Fruit fly (Drosophila melanogaster) whole organism, embryonic: ENCODE measurements around the gene Ant2.
A peak's percentile ranks its signal among the peaks of the same experiment; 100 is the strongest.

ENCODE experiments used
- BtbVII ChIP-seq: fragments of 200-800 bp; sonication (Bioruptor generic); optimal IDR thresholded peaks from 3 replicates; lab custom pipeline; 2017; ENCODE audit warnings: missing biosample characterization, mild to moderate bottlenecking, missing genetic modification characterization
- CG10209 ChIP-seq: fragments of 200-800 bp; sonication (Bioruptor generic); optimal IDR thresholded peaks from 3 replicates; lab custom pipeline; 2017; ENCODE audit warnings: missing biosample characterization, mild to moderate bottlenecking, missing genetic modification characterization, missing genetic modification reagents
- CG12391 ChIP-seq: fragments of 200-800 bp; sonication (Bioruptor generic); optimal IDR thresholded peaks from 3 replicates; lab custom pipeline; 2018; ENCODE audit warnings: missing biosample characterization, mild to moderate bottlenecking, missing genetic modification characterization, moderate library complexity
- CG13624 ChIP-seq: fragments of 200-800 bp; sonication (Bioruptor generic); optimal IDR thresholded peaks from 2 replicates; lab custom pipeline; 2016; ENCODE audit warnings: missing biosample characterization, missing genetic modification characterization
- CG14441 ChIP-seq: fragments of 200-800 bp; sonication (Bioruptor generic); IDR thresholded peaks from 2 replicates; pipeline ENCODE4 v1.3.6; 2022; ENCODE audit warnings: missing biosample characterization, missing genetic modification characterization
- CG14667 ChIP-seq: fragments of 200-800 bp; sonication (Bioruptor generic); IDR thresholded peaks from 2 replicates; pipeline ENCODE4 v1.3.6; 2022; ENCODE audit warnings: missing biosample characterization, missing genetic modification characterization
- CG1602 ChIP-seq: fragments of 200-800 bp; sonication (Bioruptor generic); optimal IDR thresholded peaks from 3 replicates; lab custom pipeline; 2016; ENCODE audit warnings: missing biosample characterization, missing genetic modification characterization
- CG17328 ChIP-seq: fragments of 200-800 bp; sonication (Bioruptor generic); IDR thresholded peaks from 2 replicates; pipeline ENCODE4 v1.3.6; 2022; ENCODE audit warnings: missing biosample characterization, missing genetic modification characterization
- CG17802 ChIP-seq: fragments of 200-800 bp; sonication (Bioruptor generic); optimal IDR thresholded peaks from 2 replicates; lab custom pipeline; 2018; ENCODE audit warnings: missing biosample characterization, mild to moderate bottlenecking, missing genetic modification characterization, moderate library complexity
- CG3163 ChIP-seq: fragments of 200-800 bp; sonication (Bioruptor generic); optimal IDR thresholded peaks from 3 replicates; lab custom pipeline; 2016; ENCODE audit warnings: missing biosample characterization, missing genetic modification characterization
- CG4282 ChIP-seq: fragments of 200-800 bp; sonication (Bioruptor generic); optimal IDR thresholded peaks from 2 replicates; lab custom pipeline; 2016; ENCODE audit warnings: missing biosample characterization, missing genetic modification characterization
- CG4424 ChIP-seq: fragments of 200-800 bp; sonication (Bioruptor generic); optimal IDR thresholded peaks from 3 replicates; lab custom pipeline; 2016; ENCODE audit warnings: missing biosample characterization, missing genetic modification characterization
- CG5180 ChIP-seq: fragments of 200-800 bp; sonication (Bioruptor generic); optimal IDR thresholded peaks from 3 replicates; lab custom pipeline; 2017; ENCODE audit warnings: missing biosample characterization, missing genetic modification characterization, mild to moderate bottlenecking, moderate library complexity, missing genetic modification reagents
- CG6272 ChIP-seq: fragments of 200-800 bp; sonication (Bioruptor generic); IDR thresholded peaks from 2 replicates; pipeline ENCODE4 v1.3.6; 2022; ENCODE audit warnings: missing biosample characterization, missing genetic modification characterization
- CG6765 ChIP-seq: fragments of 200-800 bp; sonication (Bioruptor generic); optimal IDR thresholded peaks from 3 replicates; lab custom pipeline; 2017; ENCODE audit warnings: missing biosample characterization, mild to moderate bottlenecking, missing genetic modification characterization
- CG6813 ChIP-seq: fragments of 200-800 bp; sonication (Bioruptor generic); optimal IDR thresholded peaks from 2 replicates; lab custom pipeline; 2017; ENCODE audit warnings: missing biosample characterization, missing genetic modification characterization, mild to moderate bottlenecking, moderate library complexity, missing genetic modification reagents
- CG6854 ChIP-seq: fragments of 200-800 bp; sonication (Bioruptor generic); optimal IDR thresholded peaks from 3 replicates; lab custom pipeline; 2017; ENCODE audit warnings: missing biosample characterization, mild to moderate bottlenecking, missing genetic modification characterization
- CG8281 ChIP-seq: fragments of 200-800 bp; sonication (Bioruptor generic); optimal IDR thresholded peaks from 2 replicates; lab custom pipeline; 2018; ENCODE audit warnings: missing biosample characterization, mild to moderate bottlenecking, missing genetic modification characterization, moderate library complexity
- D ChIP-seq, 2 experiments: fragments of 200-800 bp in 1 of 2; fragments of >200 bp in 1 of 2; sonication (Bioruptor generic) in 1 of 2; optimal IDR thresholded peaks; 2 replicates in 1 of 2; 3 replicates in 1 of 2; lab custom pipeline; 2017; ENCODE audit warnings: mild to moderate bottlenecking in 1 of 2, missing biosample characterization in 1 of 2, missing genetic modification characterization in 1 of 2, missing genetic modification reagents in 1 of 2
- Ets65A ChIP-seq: fragments of 200-800 bp; sonication (Bioruptor generic); peaks from one replicate; lab custom pipeline; 2016; ENCODE audit warnings: missing biosample characterization, missing genetic modification characterization
- Ets97D ChIP-seq: fragments of 200-800 bp; sonication (Bioruptor generic); optimal IDR thresholded peaks from 3 replicates; lab custom pipeline; 2016; ENCODE audit warnings: missing biosample characterization, missing genetic modification characterization
- Fer1 ChIP-seq: fragments of 200-800 bp; sonication (Bioruptor generic); optimal IDR thresholded peaks from 2 replicates; lab custom pipeline; 2017; ENCODE audit warnings: missing biosample characterization, mild to moderate bottlenecking, missing genetic modification characterization
- Fer2 ChIP-seq: fragments of 200-800 bp; sonication (Bioruptor generic); optimal IDR thresholded peaks from 2 replicates; lab custom pipeline; 2018; ENCODE audit warnings: missing biosample characterization, mild to moderate bottlenecking, missing genetic modification characterization, moderate library complexity
- H15 ChIP-seq: fragments of 200-800 bp; sonication (Bioruptor generic); IDR thresholded peaks from 3 replicates; pipeline ENCODE4 v1.3.6; 2022; ENCODE audit warnings: missing biosample characterization, missing genetic modification characterization
- Hmr ChIP-seq: fragments of 200-800 bp; sonication (Bioruptor generic); optimal IDR thresholded peaks from 3 replicates; lab custom pipeline; 2017; ENCODE audit warnings: mild to moderate bottlenecking, missing biosample characterization, missing genetic modification reagents, missing genetic modification characterization
- Lhr ChIP-seq: fragments of 200-800 bp; sonication (Bioruptor generic); optimal IDR thresholded peaks from 3 replicates; lab custom pipeline; 2017; ENCODE audit warnings: mild to moderate bottlenecking, missing biosample characterization, missing genetic modification reagents, missing genetic modification characterization
- Max ChIP-seq: fragments of 200-800 bp; sonication (Bioruptor generic); optimal IDR thresholded peaks from 2 replicates; lab custom pipeline; 2016; ENCODE audit warnings: missing biosample characterization, mild to moderate bottlenecking, missing genetic modification characterization
- NC2α ChIP-seq: fragments of 200-800 bp; sonication (Bioruptor generic); optimal IDR thresholded peaks from 2 replicates; lab custom pipeline; 2016; ENCODE audit warnings: missing biosample characterization, missing genetic modification characterization
- Vsx1 ChIP-seq: fragments of 200-800 bp; sonication (Bioruptor generic); optimal IDR thresholded peaks from 2 replicates; lab custom pipeline; 2017; ENCODE audit warnings: missing biosample characterization, mild to moderate bottlenecking, missing genetic modification characterization, missing genetic modification reagents
- YL-1 ChIP-seq: fragments of 200-800 bp; sonication (Bioruptor generic); optimal IDR thresholded peaks from 3 replicates; lab custom pipeline; 2017; ENCODE audit warnings: missing biosample characterization, mild to moderate bottlenecking, missing genetic modification characterization
- aop ChIP-seq: fragments of 200-800 bp; sonication (Bioruptor generic); IDR thresholded peaks from 2 replicates; pipeline ENCODE4 v1.3.6; 2022; ENCODE audit warnings: missing biosample characterization, missing genetic modification characterization
- bab2 ChIP-seq: fragments of 200-800 bp; sonication (Bioruptor generic); optimal IDR thresholded peaks from 2 replicates; lab custom pipeline; 2016; ENCODE audit warnings: missing biosample characterization, missing genetic modification characterization
- chinmo ChIP-seq: fragments of 200-800 bp; sonication (Bioruptor generic); IDR thresholded peaks from 4 replicates; pipeline ENCODE4 v1.3.6; 2022; ENCODE audit warnings: missing biosample characterization, missing genetic modification characterization; ENCODE audit not compliant: partially characterized antibody
- croc ChIP-seq: fragments of 200-800 bp; sonication (Bioruptor generic); conservative IDR thresholded peaks from 3 replicates; pipeline ENCODE4 v1.3.6; 2022; ENCODE audit warnings: missing biosample characterization, missing genetic modification characterization
- dm ChIP-seq: fragments of 200-800 bp; sonication (Bioruptor generic); optimal IDR thresholded peaks from 3 replicates; lab custom pipeline; 2016; ENCODE audit warnings: missing biosample characterization, missing genetic modification characterization
- dysf ChIP-seq: fragments of 200-800 bp; sonication (Bioruptor generic); IDR thresholded peaks from 3 replicates; pipeline ENCODE4 v1.3.6; 2022; ENCODE audit warnings: missing biosample characterization, missing genetic modification characterization
- ems ChIP-seq: fragments of 200-800 bp; sonication (Bioruptor generic); optimal IDR thresholded peaks from 3 replicates; lab custom pipeline; 2016; ENCODE audit warnings: missing biosample characterization, missing genetic modification characterization
- ewg ChIP-seq: fragments of 200-800 bp; sonication (Bioruptor generic); optimal IDR thresholded peaks from 3 replicates; lab custom pipeline; 2017; ENCODE audit warnings: mild to moderate bottlenecking, missing biosample characterization, missing genetic modification reagents, missing genetic modification characterization
- ftz-f1 ChIP-seq: fragments of 200-800 bp; sonication (Bioruptor generic); optimal IDR thresholded peaks from 2 replicates; lab custom pipeline; 2016; ENCODE audit warnings: missing biosample characterization, missing genetic modification characterization
- insv ChIP-seq, 2 experiments: fragments of 200-800 bp; sonication (Bioruptor generic); optimal IDR thresholded peaks; 3 replicates each; lab custom pipeline; 2016 to 2018; ENCODE audit warnings: missing biosample characterization in 2 of 2, missing genetic modification characterization in 2 of 2
- kay ChIP-seq: fragments of 200-800 bp; sonication (Bioruptor generic); optimal IDR thresholded peaks from 2 replicates; lab custom pipeline; 2016; ENCODE audit warnings: missing biosample characterization, missing genetic modification characterization
- mirr ChIP-seq: fragments of 200-800 bp; sonication (Bioruptor generic); optimal IDR thresholded peaks from 3 replicates; lab custom pipeline; 2018; ENCODE audit warnings: missing biosample characterization, mild to moderate bottlenecking, missing genetic modification characterization
- pb ChIP-seq: fragments of 200-800 bp; sonication (Bioruptor generic); optimal IDR thresholded peaks from 3 replicates; lab custom pipeline; 2016; ENCODE audit warnings: missing biosample characterization, missing genetic modification characterization
- pho ChIP-seq: fragments of 200-800 bp; sonication (Bioruptor generic); optimal IDR thresholded peaks from 2 replicates; lab custom pipeline; 2016; ENCODE audit warnings: missing biosample characterization, missing genetic modification characterization
- pros ChIP-seq: fragments of 200-800 bp; sonication (Bioruptor generic); optimal IDR thresholded peaks from 3 replicates; lab custom pipeline; 2019; ENCODE audit warnings: missing biosample characterization, mild to moderate bottlenecking, missing genetic modification characterization, moderate library complexity
- psq ChIP-seq: fragments of 200-800 bp; sonication (Bioruptor generic); optimal IDR thresholded peaks from 2 replicates; lab custom pipeline; 2017; ENCODE audit warnings: missing biosample characterization, missing genetic modification characterization
- pzg ChIP-seq: fragments of 200-800 bp; sonication (Bioruptor generic); optimal IDR thresholded peaks from 3 replicates; lab custom pipeline; 2018; ENCODE audit warnings: missing biosample characterization, mild to moderate bottlenecking, missing genetic modification characterization, moderate library complexity
- scrt ChIP-seq: fragments of 200-800 bp; sonication (Bioruptor generic); optimal IDR thresholded peaks from 2 replicates; lab custom pipeline; 2018; ENCODE audit warnings: missing biosample characterization, mild to moderate bottlenecking, missing genetic modification characterization, moderate library complexity
- sens ChIP-seq: fragments of 200-800 bp; sonication (Bioruptor generic); peaks from one replicate; lab custom pipeline; 2016; ENCODE audit warnings: missing biosample characterization, missing genetic modification characterization
- slou ChIP-seq: fragments of 200-800 bp; sonication (Bioruptor generic); optimal IDR thresholded peaks from 3 replicates; lab custom pipeline; 2016; ENCODE audit warnings: missing biosample characterization, missing genetic modification characterization
- stwl ChIP-seq: fragments of 200-800 bp; sonication (Bioruptor generic); optimal IDR thresholded peaks from 3 replicates; lab custom pipeline; 2018; ENCODE audit warnings: missing biosample characterization, mild to moderate bottlenecking, missing genetic modification characterization, moderate library complexity

The Ant2 gene

dm6 chrX:10785920-10786361 lies 766 bp downstream of the Ant2 start (continued):
- TF ChIP-seq Vsx1 (no peak), mirr (GFP tag; lab: Kevin White, UChicago) (no peak), CG17328 (GFP tag; lab: Robert Waterston, UW) (no peak), CG10209 (GFP tag; lab: Kevin White, UChicago) (no peak), BtbVII (GFP tag; lab: Kevin White, UChicago) (no peak), Max (GFP tag; lab: Kevin White, UChicago) (peak; percentile 76), CG8281 (tag; lab: Kevin White, UChicago) (no peak), CG1602 (GFP tag; lab: Kevin White, UChicago) (no peak), kay (no peak), pho (no peak), insv (GFP tag; optimal IDR thresholded peaks at IDR 0.05; lab: Kevin White, UChicago) (peak in 1 of 2 experiments; percentile 50), CG4282 (GFP tag; lab: Kevin White, UChicago) (no peak), chinmo (GFP tag; lab: Robert Waterston, UW) (peak; percentile 79; the same call in 2 of the 4 replicates), aop (GFP tag; lab: Robert Waterston, UW) (no peak), NC2α (GFP tag; lab: Kevin White, UChicago) (no peak), CG17802 (tag; lab: Kevin White, UChicago) (no peak), scrt (peak; percentile 13), Ets97D (peak; percentile 29), CG14441 (GFP tag; lab: Robert Waterston, UW) (no peak), psq (peak; percentile 8), dm (GFP tag; lab: Kevin White, UChicago) (peak; percentile 71), croc (GFP tag; lab: Robert Waterston, UW) (no peak), YL-1 (GFP tag; lab: Kevin White, UChicago) (peak; percentile 25), slou (no peak), Ets65A (GFP tag; lab: Kevin White, UChicago) (peak; percentile 63), Fer2 (tag; lab: Kevin White, UChicago) (no peak), Hmr (GFP tag; lab: Kevin White, UChicago) (no peak), CG5180 (peak; percentile 56), pb (GFP tag; lab: Kevin White, UChicago) (no peak), pzg (peak; percentile 21), CG13624 (GFP tag; lab: Kevin White, UChicago) (peak; percentile 7), bab2 (no peak), CG6854 (GFP tag; lab: Kevin White, UChicago) (no peak), D (optimal IDR thresholded peaks at IDR 0.05; lab: Kevin White, UChicago) (no peak), D (GFP tag; optimal IDR thresholded peaks at IDR 0.05; lab: Kevin White, UChicago) (no peak), ftz-f1 (GFP tag; lab: Kevin White, UChicago) (no peak), ems (GFP tag; lab: Kevin White, UChicago) (peak; percentile 12), CG4424 (GFP tag; lab: Kevin White, UChicago) (no peak), sens (GFP tag; lab: Kevin White, UChicago) (peak; percentile 64), pros (GFP tag; lab: Kevin White, UChicago) (peak; percentile 82), CG6272 (no peak), CG12391 (tag; lab: Kevin White, UChicago) (no peak), CG3163 (GFP tag; lab: Kevin White, UChicago) (peak; percentile 94), CG14667 (GFP tag; lab: Robert Waterston, UW) (no peak), ewg (peak; percentile 17), CG6813 (GFP tag; lab: Kevin White, UChicago) (peak; percentile 8), Lhr (GFP tag; lab: Kevin White, UChicago) (no peak), dysf (no peak), Fer1 (GFP tag; lab: Kevin White, UChicago) (peak; percentile 55), H15 (GFP tag; lab: Robert Waterston, UW) (no peak), stwl (tag; lab: Kevin White, UChicago) (peak; percentile 31), CG6765 (GFP tag; lab: Kevin White, UChicago) (no peak)
